Worm (Caenorhabditis elegans): ENCODE data around the gene efl-1.

DNA sequence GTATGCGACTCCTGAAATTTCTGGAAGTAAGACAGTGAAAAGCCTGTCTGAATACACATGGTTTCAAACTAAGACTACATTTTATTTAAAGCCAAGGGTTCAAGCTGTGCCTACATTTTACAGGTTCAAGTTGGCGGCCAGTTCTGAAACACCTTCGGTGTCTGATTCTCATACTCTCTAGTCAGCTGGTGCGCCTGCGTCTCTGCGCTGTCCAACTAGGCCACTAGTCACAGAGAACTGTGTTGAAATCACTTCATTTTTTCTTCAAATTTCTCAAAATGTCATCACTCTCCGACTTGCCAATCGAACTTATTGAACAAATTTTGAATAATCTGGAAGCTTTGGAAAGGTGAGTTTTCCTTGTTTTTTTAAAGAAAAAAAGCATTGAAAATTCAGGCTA is 1.2 kb upstream of the efl-1 start, which contains the start of gene fbxa-90:
- no peak for TF ChIP-seq tbx-37 (GFP tag; conservative IDR thresholded peaks at IDR 0.05)
- TF ChIP-seq F13C5.2 (tag; optimal IDR thresholded peaks at IDR 0.05): no peak
- no peak for TF ChIP-seq flt-1 (GFP tag; IDR thresholded peaks at IDR 0.05)
- TF ChIP-seq B0310.2 (tag; optimal IDR thresholded peaks at IDR 0.05): no peak
- no peak for TF ChIP-seq hmbx-1 (tag; optimal IDR thresholded peaks at IDR 0.05)
- no peak for TF ChIP-seq ama-1 (optimal IDR thresholded peaks at IDR 0.05)
- no peak for TF ChIP-seq scrt-1 (GFP tag; IDR thresholded peaks at IDR 0.05)
- TF ChIP-seq hmg-4 (GFP tag; optimal IDR thresholded peaks at IDR 0.05): no peak
- no peak for TF ChIP-seq sea-1 (GFP tag; conservative IDR thresholded peaks at IDR 0.05)
- no peak for TF ChIP-seq ceh-13 (GFP tag; optimal IDR thresholded peaks at IDR 0.05)

Data from whole organism, early embryonic.